Worm (Caenorhabditis elegans): ENCODE measurements around the gene F14E5.2.

- TF ChIP-seq flt-1 (GFP tag; IDR thresholded peaks at IDR 0.05) (no peak), ref-1 (GFP tag; conservative IDR thresholded peaks at IDR 0.05) (no peak), T22C8.4 (GFP tag; IDR thresholded peaks at IDR 0.05) (no peak), tab-1 (GFP tag; IDR thresholded peaks at IDR 0.05) (no peak), cog-1 (tag; optimal IDR thresholded peaks at IDR 0.05) (no peak), ztf-29 (GFP tag; IDR thresholded peaks at IDR 0.05) (no peak)
These were observed 39.2 kb upstream of the F14E5.2 start, which contains the start of gene M05D6.2 for ce11 chrII:8467809-8468208.
